Worm (Caenorhabditis elegans) whole organism, L4 larva: Measurements from ENCODE around the gene B0496.6.

Experiments used
- F10B5.3 ChIP-seq: sonication (generic microtip); optimal IDR thresholded peaks from 2 replicates; lab custom pipeline; 2016; ENCODE audit warnings: mild to moderate bottlenecking, missing genetic modification characterization, missing compliant biosample characterization
- F26F4.8 ChIP-seq: fragments of 200-800 bp; sonication (Bioruptor generic); conservative IDR thresholded peaks from 2 replicates; pipeline ENCODE4 v1.3.6; 2022; ENCODE audit warnings: missing genetic modification characterization, missing compliant biosample characterization
- R02D3.7 ChIP-seq: fragments of 150-350 bp; sonication (generic microtip); optimal IDR thresholded peaks from 3 replicates; lab custom pipeline; 2014; ENCODE audit warnings: missing biosample characterization, missing genetic modification characterization
- Y5F2A.4 ChIP-seq: fragments of 200-800 bp; sonication (Bioruptor generic); optimal IDR thresholded peaks from 2 replicates; lab custom pipeline; 2018; ENCODE audit warnings: mild to moderate bottlenecking, missing genetic modification characterization, missing compliant biosample characterization
- aha-1 ChIP-seq: fragments of 150-350 bp; peaks from one replicate; lab custom pipeline; 2014; ENCODE audit warnings: missing biosample characterization, missing genetic modification characterization
- aly-2 ChIP-seq: sonication (generic microtip); optimal IDR thresholded peaks from 2 replicates; lab custom pipeline; 2018; ENCODE audit warnings: missing biosample characterization, missing genetic modification characterization
- ama-1 ChIP-seq: fragments of 150-350 bp; optimal IDR thresholded peaks from 2 replicates; lab custom pipeline; 2014; ENCODE audit warnings: inconsistent platforms, mixed read lengths
- ceh-62 ChIP-seq: sonication (generic microtip); optimal IDR thresholded peaks from 2 replicates; lab custom pipeline; 2017; ENCODE audit warnings: missing biosample characterization, missing genetic modification characterization
- ces-1 ChIP-seq: fragments of 150-350 bp; sonication (generic microtip); optimal IDR thresholded peaks from 4 replicates; lab custom pipeline; 2014; ENCODE audit warnings: missing biosample characterization, missing genetic modification reagents, missing genetic modification characterization
- dve-1 ChIP-seq: sonication (generic microtip); optimal IDR thresholded peaks from 2 replicates; lab custom pipeline; 2017; ENCODE audit warnings: antibody characterized with exemption, mild to moderate bottlenecking, missing genetic modification characterization, missing compliant biosample characterization; ENCODE audit not compliant: insufficient read depth
- egl-43 ChIP-seq: fragments of 200-800 bp; sonication (Bioruptor generic); IDR thresholded peaks from 2 replicates; pipeline ENCODE4 v1.3.6; 2022; ENCODE audit warnings: missing genetic modification reagents, missing genetic modification characterization, missing compliant biosample characterization
- fkh-10 ChIP-seq: fragments of 150-350 bp; optimal IDR thresholded peaks from 2 replicates; lab custom pipeline; 2014; ENCODE audit warnings: missing biosample characterization, missing genetic modification reagents, missing genetic modification characterization
- hif-1 ChIP-seq, 2 experiments: sonication (generic microtip); optimal IDR thresholded peaks; 2 replicates each; lab custom pipeline; 2016 to 2017; ENCODE audit warnings: missing compliant biosample characterization in 2 of 2, missing genetic modification characterization in 2 of 2, missing genetic modification reagents in 2 of 2, missing genotype in 2 of 2, mild to moderate bottlenecking in 1 of 2
- hlh-30 ChIP-seq: sonication (generic microtip); optimal IDR thresholded peaks from 2 replicates; lab custom pipeline; 2017; ENCODE audit warnings: antibody characterized with exemption, mild to moderate bottlenecking, missing genetic modification characterization, missing compliant biosample characterization; ENCODE audit not compliant: insufficient read depth
- lin-15B ChIP-seq: fragments of 150-350 bp; sonication (generic microtip); optimal IDR thresholded peaks from 3 replicates; lab custom pipeline; 2014; ENCODE audit warnings: missing biosample characterization, missing genetic modification characterization
- mdl-1 ChIP-seq, 2 experiments: fragments of 150-350 bp in 1 of 2; sonication (generic microtip) in 1 of 2; optimal IDR thresholded peaks; 2 replicates each; lab custom pipeline; 2014 to 2017; ENCODE audit warnings: missing biosample characterization in 2 of 2, missing genetic modification characterization in 2 of 2
- mdt-29 ChIP-seq: fragments of 200-800 bp; sonication (Bioruptor generic); IDR thresholded peaks from 2 replicates; pipeline ENCODE4 v1.3.6; 2022; ENCODE audit warnings: missing genetic modification reagents, missing genetic modification characterization, missing compliant biosample characterization
- mep-1 ChIP-seq: fragments of 150-350 bp; sonication (generic microtip); optimal IDR thresholded peaks from 3 replicates; lab custom pipeline; 2014; ENCODE audit warnings: missing biosample characterization, missing genetic modification characterization
- mes-2 ChIP-seq: sonication (generic microtip); optimal IDR thresholded peaks from 2 replicates; lab custom pipeline; 2016; ENCODE audit warnings: missing genotype, mild to moderate bottlenecking, missing genetic modification characterization, missing compliant biosample characterization; ENCODE audit not compliant: poor library complexity, severe bottlenecking
- nhr-111 ChIP-seq: fragments of 200-800 bp; sonication (Bioruptor generic); optimal IDR thresholded peaks from 2 replicates; lab custom pipeline; 2018; ENCODE audit warnings: mild to moderate bottlenecking, missing genetic modification characterization, missing compliant biosample characterization
- nhr-28 ChIP-seq: fragments of 150-350 bp; optimal IDR thresholded peaks from 2 replicates; lab custom pipeline; 2014; ENCODE audit warnings: missing biosample characterization, missing genetic modification characterization
- nhr-6 ChIP-seq: fragments of 150-350 bp; optimal IDR thresholded peaks from 2 replicates; lab custom pipeline; 2014; ENCODE audit warnings: missing biosample characterization, missing genetic modification characterization
- nhr-76 ChIP-seq: fragments of 150-350 bp; optimal IDR thresholded peaks from 2 replicates; lab custom pipeline; 2014; ENCODE audit warnings: missing biosample characterization, missing genetic modification characterization
- rbr-2 ChIP-seq: sonication (generic microtip); optimal IDR thresholded peaks from 2 replicates; lab custom pipeline; 2016; ENCODE audit warnings: missing genotype, missing genetic modification characterization, missing compliant biosample characterization
- snpc-4 ChIP-seq: fragments of 150-350 bp; optimal IDR thresholded peaks from 2 replicates; lab custom pipeline; 2014; ENCODE audit warnings: missing biosample characterization, missing genetic modification characterization
- tag-97 ChIP-seq: fragments of 200-800 bp; sonication (Bioruptor generic); IDR thresholded peaks from 2 replicates; pipeline ENCODE4 v1.3.6; 2022; ENCODE audit warnings: missing genetic modification characterization, missing compliant biosample characterization
- unc-62 ChIP-seq, 3 experiments: fragments of 150-350 bp in 1 of 3; sonication (generic microtip); optimal IDR thresholded peaks in 2 of 3; peaks in 1 of 3; 1 replicate in 1 of 3; 2 replicates in 2 of 3; lab custom pipeline; 2014 to 2017; ENCODE audit warnings: missing biosample characterization in 3 of 3, missing genetic modification characterization in 3 of 3, missing genetic modification reagents in 3 of 3, missing genotype in 1 of 3

The B0496.6 gene

ce11 chrIV:7402077-7402476, 16.8 kb upstream of the B0496.6 start (continued):
- TF ChIP-seq mep-1 (tag; lab: Kevin White, UChicago) = peak; percentile 76

- TF ChIP-seq aha-1 (tag; lab: Kevin White, UChicago) = peak; percentile 49
- no peak for TF ChIP-seq aly-2 (tag; lab: Kevin White, UChicago)
- TF ChIP-seq unc-62 (GFP tag; optimal IDR thresholded peaks at IDR 0.05 in 1 of 2; lab: Kevin White, UChicago) = peak in 1 of 2 experiments; percentile 34
- no peak for TF ChIP-seq unc-62 (tag; optimal IDR thresholded peaks at IDR 0.05; lab: Kevin White, UChicago)
- TF ChIP-seq Y5F2A.4 (GFP tag; lab: Kevin White, UChicago) = no peak
- TF ChIP-seq hif-1 (tag; optimal IDR thresholded peaks at IDR 0.05; lab: Kevin White, UChicago) = no peak
- TF ChIP-seq, all 104 proteins: peak for 2
Observed at ce11 chrIV:7403422-7403821, 15.5 kb upstream of the B0496.6 start.

- no peak for TF ChIP-seq mdl-1 (tag; optimal IDR thresholded peaks at IDR 0.05; lab: Kevin White, UChicago)
- no peak for TF ChIP-seq mdt-29
- TF ChIP-seq dve-1 (tag; lab: Kevin White, UChicago) = no peak
- no peak for TF ChIP-seq egl-43 (GFP tag; lab: Robert Waterston, UW)
- no peak for TF ChIP-seq nhr-111 (GFP tag; lab: Kevin White, UChicago)
- TF ChIP-seq tag-97 = no peak
- TF ChIP-seq ceh-62 (tag; lab: Kevin White, UChicago) = no peak
- TF ChIP-seq nhr-6 (tag; lab: Kevin White, UChicago) = no peak
- no peak for TF ChIP-seq Y5F2A.4 (GFP tag; lab: Kevin White, UChicago)
- TF ChIP-seq lin-15B = no peak
- no peak for TF ChIP-seq nhr-76 (tag; lab: Kevin White, UChicago)
- TF ChIP-seq rbr-2 = no peak
Observed at ce11 chrIV:7404934-7405632, 13.8 kb upstream of the B0496.6 start, which contains the start of the genes C48A7.16 and egl-19. C48A7.16 (plus strand) TSS chrIV:7405477. egl-19 (plus strand) TSS chrIV:7405582.

ce11 chrIV:7406690-7407089, 12.2 kb upstream of the B0496.6 start:
- TF ChIP-seq mes-2 (tag; lab: Kevin White, UChicago) (no peak), nhr-28 (tag; lab: Kevin White, UChicago) (peak; percentile 31)

ce11 chrIV:7407301-7407700, 11.6 kb upstream of the B0496.6 start:
- peak; percentile 86 for TF ChIP-seq fkh-10 (GFP tag; lab: Kevin White, UChicago)
- no peak for TF ChIP-seq ama-1 (lab: Kevin White, UChicago)
- peak; percentile 1 for TF ChIP-seq aha-1 (tag; lab: Kevin White, UChicago)

ce11 chrIV:7413573-7413972, 5.3 kb upstream of the B0496.6 start:
- TF ChIP-seq aha-1 (tag; lab: Kevin White, UChicago) (peak; percentile 97), R02D3.7 (no peak), F26F4.8 (GFP tag; lab: Robert Waterston, UW) (no peak)

- peak; percentile 50 for TF ChIP-seq fkh-10 (GFP tag; lab: Kevin White, UChicago)
- TF ChIP-seq F10B5.3 = no peak
- TF ChIP-seq snpc-4 = no peak
- TF ChIP-seq R02D3.7 = no peak
- TF ChIP-seq ces-1 (GFP tag; lab: Kevin White, UChicago) = peak; percentile 73
- no peak for TF ChIP-seq hlh-30
- TF ChIP-seq, all 104 proteins: peak for 2
Observed at ce11 chrIV:7414163-7414562, 4.8 kb upstream of the B0496.6 start.
